Worm (Caenorhabditis elegans) whole organism, L4 larva: ENCODE measurements around the gene dnc-4.

Experiments
- R02D3.7 ChIP-seq: fragments of 150-350 bp; sonication (generic microtip); optimal IDR thresholded peaks from 3 replicates; lab custom pipeline; 2014; ENCODE audit warnings: missing biosample characterization, missing genetic modification characterization
- T20F7.1 ChIP-seq: fragments of 200-800 bp; sonication (Bioruptor generic); optimal IDR thresholded peaks from 2 replicates; lab custom pipeline; 2018; ENCODE audit warnings: mild to moderate bottlenecking, missing genetic modification characterization, missing compliant biosample characterization
- T26A8.4 ChIP-seq: fragments of 200-800 bp; sonication (Bioruptor generic); IDR thresholded peaks from 2 replicates; pipeline ENCODE4 v1.3.6; 2022; ENCODE audit warnings: missing genetic modification characterization, missing compliant biosample characterization
- Y75B8A.6 ChIP-seq: fragments of 200-800 bp; sonication (Bioruptor generic); IDR thresholded peaks from 2 replicates; pipeline ENCODE4 v1.3.6; 2022; ENCODE audit warnings: missing genetic modification reagents, missing genetic modification characterization, missing compliant biosample characterization
- aha-1 ChIP-seq: fragments of 150-350 bp; peaks from one replicate; lab custom pipeline; 2014; ENCODE audit warnings: missing biosample characterization, missing genetic modification characterization
- aly-2 ChIP-seq: sonication (generic microtip); optimal IDR thresholded peaks from 2 replicates; lab custom pipeline; 2018; ENCODE audit warnings: missing biosample characterization, missing genetic modification characterization
- ama-1 ChIP-seq: fragments of 150-350 bp; optimal IDR thresholded peaks from 2 replicates; lab custom pipeline; 2014; ENCODE audit warnings: inconsistent platforms, mixed read lengths
- ceh-44 ChIP-seq: fragments of 200-800 bp; sonication (Bioruptor generic); IDR thresholded peaks from 2 replicates; pipeline ENCODE4 v1.3.6; 2022; ENCODE audit warnings: missing genetic modification reagents, missing genetic modification characterization, missing compliant biosample characterization
- ceh-82 ChIP-seq: sonication (generic microtip); optimal IDR thresholded peaks from 2 replicates; lab custom pipeline; 2017; ENCODE audit warnings: missing biosample characterization, missing genetic modification characterization
- ctbp-1 ChIP-seq: fragments of 200-800 bp; sonication (Bioruptor generic); IDR thresholded peaks from 2 replicates; pipeline ENCODE4 v1.3.6; 2022; ENCODE audit warnings: missing genetic modification reagents, missing genetic modification characterization, missing compliant biosample characterization
- daf-16 ChIP-seq, 3 experiments: sonication (generic microtip); optimal IDR thresholded peaks; 2 replicates each; lab custom pipeline; 2016 to 2017; ENCODE audit warnings: missing genetic modification characterization in 3 of 3, missing genetic modification reagents in 3 of 3, mild to moderate bottlenecking in 2 of 3, missing compliant biosample characterization in 2 of 3, missing biosample characterization in 1 of 3, moderate library complexity in 1 of 3
- dmd-6 ChIP-seq: fragments of 200-800 bp; sonication (Bioruptor generic); IDR thresholded peaks from 2 replicates; pipeline ENCODE4 v1.3.6; 2022; ENCODE audit warnings: missing genetic modification reagents, missing genetic modification characterization, missing compliant biosample characterization
- dmd-8 ChIP-seq: fragments of 200-800 bp; sonication (Bioruptor generic); IDR thresholded peaks from 2 replicates; pipeline ENCODE4 v1.3.6; 2022; ENCODE audit warnings: missing genetic modification characterization, missing compliant biosample characterization
- dpl-1 ChIP-seq: fragments of 150-350 bp; optimal IDR thresholded peaks from 2 replicates; lab custom pipeline; 2014; ENCODE audit warnings: missing biosample characterization, missing genetic modification reagents, missing genetic modification characterization
- dve-1 ChIP-seq: sonication (generic microtip); optimal IDR thresholded peaks from 2 replicates; lab custom pipeline; 2017; ENCODE audit warnings: antibody characterized with exemption, mild to moderate bottlenecking, missing genetic modification characterization, missing compliant biosample characterization; ENCODE audit not compliant: insufficient read depth
- fkh-10 ChIP-seq: fragments of 150-350 bp; optimal IDR thresholded peaks from 2 replicates; lab custom pipeline; 2014; ENCODE audit warnings: missing biosample characterization, missing genetic modification reagents, missing genetic modification characterization
- hif-1 ChIP-seq, 2 experiments: sonication (generic microtip); optimal IDR thresholded peaks; 2 replicates each; lab custom pipeline; 2016 to 2017; ENCODE audit warnings: missing compliant biosample characterization in 2 of 2, missing genetic modification characterization in 2 of 2, missing genetic modification reagents in 2 of 2, missing genotype in 2 of 2, mild to moderate bottlenecking in 1 of 2
- hlh-11 ChIP-seq: fragments of 200-800 bp; sonication (Bioruptor generic); optimal IDR thresholded peaks from 2 replicates; lab custom pipeline; 2018; ENCODE audit warnings: mild to moderate bottlenecking, missing genetic modification characterization, missing compliant biosample characterization
- hlh-30 ChIP-seq: sonication (generic microtip); optimal IDR thresholded peaks from 2 replicates; lab custom pipeline; 2017; ENCODE audit warnings: antibody characterized with exemption, mild to moderate bottlenecking, missing genetic modification characterization, missing compliant biosample characterization; ENCODE audit not compliant: insufficient read depth
- hmg-1.1 ChIP-seq: fragments of 200-800 bp; sonication (Bioruptor generic); IDR thresholded peaks from 2 replicates; pipeline ENCODE4 v1.3.6; 2022; ENCODE audit warnings: missing genetic modification reagents, missing genetic modification characterization, missing compliant biosample characterization
- lin-13 ChIP-seq: fragments of 150-350 bp; optimal IDR thresholded peaks from 2 replicates; lab custom pipeline; 2014; ENCODE audit warnings: missing biosample characterization, missing genetic modification reagents, missing genetic modification characterization
- lsy-2 ChIP-seq, 2 experiments: fragments of 150-350 bp in 1 of 2; sonication (generic microtip) in 1 of 2; optimal IDR thresholded peaks; 2 replicates each; lab custom pipeline; 2014 to 2017; ENCODE audit warnings: missing biosample characterization in 2 of 2, missing genetic modification characterization in 2 of 2
- madf-5 ChIP-seq, 2 experiments: fragments of 200-800 bp; sonication (Bioruptor generic); IDR thresholded peaks; 2 replicates each; pipeline ENCODE4 v1.3.6; 2022; ENCODE audit warnings: missing compliant biosample characterization in 2 of 2, missing genetic modification characterization in 2 of 2
- mdl-1 ChIP-seq, 2 experiments: fragments of 150-350 bp in 1 of 2; sonication (generic microtip) in 1 of 2; optimal IDR thresholded peaks; 2 replicates each; lab custom pipeline; 2014 to 2017; ENCODE audit warnings: missing biosample characterization in 2 of 2, missing genetic modification characterization in 2 of 2
- mep-1 ChIP-seq: fragments of 150-350 bp; sonication (generic microtip); optimal IDR thresholded peaks from 3 replicates; lab custom pipeline; 2014; ENCODE audit warnings: missing biosample characterization, missing genetic modification characterization
- mes-2 ChIP-seq: sonication (generic microtip); optimal IDR thresholded peaks from 2 replicates; lab custom pipeline; 2016; ENCODE audit warnings: missing genotype, mild to moderate bottlenecking, missing genetic modification characterization, missing compliant biosample characterization; ENCODE audit not compliant: poor library complexity, severe bottlenecking
- mxl-3 ChIP-seq: fragments of 200-800 bp; sonication (Bioruptor generic); optimal IDR thresholded peaks from 2 replicates; lab custom pipeline; 2018; ENCODE audit warnings: mild to moderate bottlenecking, missing genetic modification characterization, missing compliant biosample characterization
- nhr-102 ChIP-seq: sonication (generic microtip); optimal IDR thresholded peaks from 2 replicates; lab custom pipeline; 2016; ENCODE audit warnings: mild to moderate bottlenecking, missing genetic modification characterization, moderate library complexity, missing compliant biosample characterization
- nhr-11 ChIP-seq: fragments of 150-350 bp; optimal IDR thresholded peaks from 2 replicates; lab custom pipeline; 2014; ENCODE audit warnings: missing biosample characterization, missing genetic modification characterization
- nhr-41 ChIP-seq: fragments of 200-800 bp; sonication (Bioruptor generic); IDR thresholded peaks from 2 replicates; pipeline ENCODE4 v1.3.6; 2022; ENCODE audit warnings: missing genetic modification reagents, missing genetic modification characterization, missing compliant biosample characterization
- nhr-6 ChIP-seq: fragments of 150-350 bp; optimal IDR thresholded peaks from 2 replicates; lab custom pipeline; 2014; ENCODE audit warnings: missing biosample characterization, missing genetic modification characterization
- nhr-77 ChIP-seq: fragments of 150-350 bp; optimal IDR thresholded peaks from 2 replicates; lab custom pipeline; 2014; ENCODE audit warnings: missing biosample characterization, missing genetic modification characterization
- pha-4 ChIP-seq, 2 experiments: fragments of 150-350 bp in 1 of 2; fragments of 200-800 bp in 1 of 2; sonication (Bioruptor generic) in 1 of 2; IDR thresholded peaks in 1 of 2; optimal IDR thresholded peaks in 1 of 2; 2 replicates each; pipeline versions ENCODE4 v1.3.6 to Lab custom; 2014 to 2022; ENCODE audit warnings: missing genetic modification characterization in 2 of 2, missing genetic modification reagents in 2 of 2, missing biosample characterization in 1 of 2, missing compliant biosample characterization in 1 of 2
- rbr-2 ChIP-seq: sonication (generic microtip); optimal IDR thresholded peaks from 2 replicates; lab custom pipeline; 2016; ENCODE audit warnings: missing genotype, missing genetic modification characterization, missing compliant biosample characterization
- saeg-2 ChIP-seq: fragments of 200-800 bp; sonication (Bioruptor generic); IDR thresholded peaks from 2 replicates; pipeline ENCODE4 v1.3.6; 2022; ENCODE audit warnings: missing genetic modification reagents, missing genetic modification characterization, missing compliant biosample characterization
- sdz-12 ChIP-seq: fragments of 200-800 bp; sonication (Bioruptor generic); optimal IDR thresholded peaks from 2 replicates; lab custom pipeline; 2018; ENCODE audit warnings: mild to moderate bottlenecking, missing genetic modification characterization, missing compliant biosample characterization
- set-16 ChIP-seq: fragments of 200-800 bp; sonication (Bioruptor generic); IDR thresholded peaks from 2 replicates; pipeline ENCODE4 v1.3.6; 2022; ENCODE audit warnings: missing genetic modification reagents, missing genetic modification characterization, missing compliant biosample characterization
- tag-97 ChIP-seq: fragments of 200-800 bp; sonication (Bioruptor generic); IDR thresholded peaks from 2 replicates; pipeline ENCODE4 v1.3.6; 2022; ENCODE audit warnings: missing genetic modification characterization, missing compliant biosample characterization
- unc-62 ChIP-seq, 3 experiments: fragments of 150-350 bp in 1 of 3; sonication (generic microtip); optimal IDR thresholded peaks in 2 of 3; peaks in 1 of 3; 1 replicate in 1 of 3; 2 replicates in 2 of 3; lab custom pipeline; 2014 to 2017; ENCODE audit warnings: missing biosample characterization in 3 of 3, missing genetic modification characterization in 3 of 3, missing genetic modification reagents in 3 of 3, missing genotype in 1 of 3
- vab-7 ChIP-seq: fragments of 200-800 bp; sonication (Bioruptor generic); IDR thresholded peaks from 2 replicates; pipeline ENCODE4 v1.3.6; 2022; ENCODE audit warnings: missing genetic modification reagents, missing genetic modification characterization, missing compliant biosample characterization
- zip-2 ChIP-seq: fragments of 150-350 bp; optimal IDR thresholded peaks from 2 replicates; lab custom pipeline; 2014; ENCODE audit warnings: missing biosample characterization, missing genetic modification characterization

Gene dnc-4

ce11 chrIV:7982024-7982576 is 37.5 kb downstream of the dnc-4 start, which contains the start of gene arf-5:
Gene arf-5 (plus strand): TSS chrIV:7982526.
- TF ChIP-seq daf-16 (GFP tag; optimal IDR thresholded peaks at IDR 0.05; lab: Kevin White, UChicago) (no peak), daf-16 (tag; optimal IDR thresholded peaks at IDR 0.05; lab: Kevin White, UChicago) (peak; percentile 17), sdz-12 (no peak), hlh-30 (tag; lab: Kevin White, UChicago) (peak; percentile 64), tag-97 (no peak), nhr-11 (tag; lab: Kevin White, UChicago) (no peak), dmd-6 (GFP tag; lab: Robert Waterston, UW) (no peak), hlh-11 (tag; lab: Kevin White, UChicago) (peak; percentile 31), aly-2 (no peak), mdl-1 (tag; optimal IDR thresholded peaks at IDR 0.05; lab: Kevin White, UChicago) (peak in 1 of 2 experiments; percentile 82), madf-5 (GFP tag; IDR thresholded peaks at IDR 0.05; lab: Robert Waterston, UW) (no peak), hmg-1.1 (GFP tag; lab: Robert Waterston, UW) (0 out of 2 replicates have a peak, but pooled peaks have one; percentile 7), ctbp-1 (GFP tag; lab: Robert Waterston, UW) (no peak), saeg-2 (GFP tag; lab: Robert Waterston, UW) (no peak), dve-1 (tag; lab: Kevin White, UChicago) (peak; percentile 40), nhr-6 (tag; lab: Kevin White, UChicago) (peak; percentile 2), T20F7.1 (GFP tag; lab: Kevin White, UChicago) (peak; percentile 33), dpl-1 (GFP tag; lab: Kevin White, UChicago) (peak; percentile 42), R02D3.7 (no peak), nhr-77 (tag; lab: Kevin White, UChicago) (no peak), nhr-41 (GFP tag; lab: Robert Waterston, UW) (no peak), mep-1 (peak; percentile 53), lsy-2 (tag; optimal IDR thresholded peaks at IDR 0.05; lab: Kevin White, UChicago) (peak in 1 of 2 experiments; percentile 61), pha-4 (GFP tag; IDR thresholded peaks at IDR 0.05; lab: Robert Waterston, UW) (no peak), pha-4 (tag; optimal IDR thresholded peaks at IDR 0.05; lab: Kevin White, UChicago) (no peak), lin-13 (GFP tag; lab: Kevin White, UChicago) (no peak), nhr-102 (tag; lab: Kevin White, UChicago) (no peak), zip-2 (no peak), aha-1 (no peak), rbr-2 (tag; lab: Kevin White, UChicago) (peak; percentile 33), fkh-10 (GFP tag; lab: Kevin White, UChicago) (no peak), Y75B8A.6 (GFP tag; lab: Robert Waterston, UW) (no peak), mxl-3 (GFP tag; lab: Kevin White, UChicago) (peak; percentile 85), set-16 (GFP tag; lab: Robert Waterston, UW) (no peak), vab-7 (GFP tag; lab: Robert Waterston, UW) (no peak)

ce11 chrIV:7979588-7979987 is 40.0 kb downstream of the dnc-4 start, which contains the start of gene unc-24:
Gene unc-24 (plus strand): TSS chrIV:7979870.
- TF ChIP-seq ceh-44 (GFP tag; lab: Robert Waterston, UW) = no peak
- TF ChIP-seq tag-97 = no peak
- TF ChIP-seq T26A8.4 (GFP tag; lab: Robert Waterston, UW) = no peak
- TF ChIP-seq dmd-8 = no peak
- TF ChIP-seq daf-16 (GFP tag; optimal IDR thresholded peaks at IDR 0.05; lab: Kevin White, UChicago) = no peak
- no peak for TF ChIP-seq daf-16 (tag; optimal IDR thresholded peaks at IDR 0.05; lab: Kevin White, UChicago)
- no peak for TF ChIP-seq ceh-82 (tag; lab: Kevin White, UChicago)
- no peak for TF ChIP-seq ama-1
- TF ChIP-seq lsy-2 (tag; optimal IDR thresholded peaks at IDR 0.05; lab: Kevin White, UChicago) = no peak
- TF ChIP-seq unc-62 (GFP tag; optimal IDR thresholded peaks at IDR 0.05 in 1 of 2; lab: Kevin White, UChicago) = peak in 1 of 2 experiments; percentile 45
- TF ChIP-seq unc-62 (tag; optimal IDR thresholded peaks at IDR 0.05; lab: Kevin White, UChicago) = no peak
- TF ChIP-seq aha-1 = peak; percentile 87
- peak in 1 of 2 experiments; percentile 3 for TF ChIP-seq mdl-1 (tag; optimal IDR thresholded peaks at IDR 0.05; lab: Kevin White, UChicago)
- no peak for TF ChIP-seq pha-4 (GFP tag; IDR thresholded peaks at IDR 0.05; lab: Robert Waterston, UW)
- no peak for TF ChIP-seq pha-4 (tag; optimal IDR thresholded peaks at IDR 0.05; lab: Kevin White, UChicago)
- no peak for TF ChIP-seq mes-2 (tag; lab: Kevin White, UChicago)
- no peak for TF ChIP-seq hif-1 (tag; optimal IDR thresholded peaks at IDR 0.05; lab: Kevin White, UChicago)
- TF ChIP-seq, all 104 proteins: peak for 3
